Fruit fly (Drosophila melanogaster) whole organism, embryonic: Measurements from ENCODE around the gene eIF4A.
A peak's percentile ranks its signal among the peaks of the same experiment; 100 is the strongest.

ENCODE experiments used
- ATbp ChIP-seq: fragments of 200-800 bp; sonication (Bioruptor generic); optimal IDR thresholded peaks from 2 replicates; lab custom pipeline; 2017; ENCODE audit warnings: missing biosample characterization, mild to moderate bottlenecking, missing genetic modification characterization, missing genetic modification reagents
- Atf-2 ChIP-seq: fragments of 200-800 bp; sonication (Bioruptor generic); optimal IDR thresholded peaks from 2 replicates; lab custom pipeline; 2016; ENCODE audit warnings: missing biosample characterization, missing genetic modification characterization
- CG10267 ChIP-seq: fragments of 200-800 bp; sonication (Bioruptor generic); optimal IDR thresholded peaks from 2 replicates; lab custom pipeline; 2018; ENCODE audit warnings: missing biosample characterization, mild to moderate bottlenecking, missing genetic modification characterization, moderate library complexity
- CG11085 ChIP-seq: fragments of 200-800 bp; sonication (Bioruptor generic); IDR thresholded peaks from 2 replicates; pipeline ENCODE4 v1.3.6; 2022; ENCODE audit warnings: missing biosample characterization, missing genetic modification characterization
- CG14014 ChIP-seq: fragments of 200-800 bp; sonication (Bioruptor generic); IDR thresholded peaks from 2 replicates; pipeline ENCODE4 v1.3.6; 2022; ENCODE audit warnings: missing biosample characterization, missing genetic modification characterization
- CG1529 ChIP-seq: fragments of 200-800 bp; sonication (Bioruptor generic); optimal IDR thresholded peaks from 3 replicates; lab custom pipeline; 2018; ENCODE audit warnings: missing biosample characterization, missing genetic modification characterization
- CG15479 ChIP-seq: fragments of 200-800 bp; sonication (Bioruptor generic); optimal IDR thresholded peaks from 3 replicates; lab custom pipeline; 2019; ENCODE audit warnings: missing biosample characterization, mild to moderate bottlenecking, missing genetic modification characterization, moderate library complexity
- CG18011 ChIP-seq: fragments of 200-800 bp; sonication (Bioruptor generic); optimal IDR thresholded peaks from 2 replicates; lab custom pipeline; 2017; ENCODE audit warnings: missing biosample characterization, missing genetic modification characterization, mild to moderate bottlenecking, moderate library complexity, missing genotype
- CG18262 ChIP-seq: fragments of 200-800 bp; optimal IDR thresholded peaks from 3 replicates; lab custom pipeline; 2019; ENCODE audit warnings: missing biosample characterization, mild to moderate bottlenecking, missing genetic modification characterization, moderate library complexity
- CG33557 ChIP-seq: fragments of 200-800 bp; sonication (Bioruptor generic); optimal IDR thresholded peaks from 2 replicates; lab custom pipeline; 2019; ENCODE audit warnings: missing biosample characterization, mild to moderate bottlenecking, missing genetic modification characterization, moderate library complexity
- CG34376 ChIP-seq: fragments of 200-800 bp; sonication (Bioruptor generic); optimal IDR thresholded peaks from 2 replicates; lab custom pipeline; 2018; ENCODE audit warnings: missing biosample characterization, mild to moderate bottlenecking, missing genetic modification characterization
- CG3995 ChIP-seq: fragments of 200-800 bp; sonication (Bioruptor generic); optimal IDR thresholded peaks from 3 replicates; lab custom pipeline; 2016; ENCODE audit warnings: missing biosample characterization, missing genetic modification characterization
- CG4282 ChIP-seq: fragments of 200-800 bp; sonication (Bioruptor generic); optimal IDR thresholded peaks from 2 replicates; lab custom pipeline; 2016; ENCODE audit warnings: missing biosample characterization, missing genetic modification characterization
- CG6254 ChIP-seq: fragments of 200-800 bp; sonication (Bioruptor generic); optimal IDR thresholded peaks from 3 replicates; lab custom pipeline; 2017; ENCODE audit warnings: mild to moderate bottlenecking, missing biosample characterization, missing genetic modification reagents, missing genetic modification characterization
- CG8478 ChIP-seq: fragments of >200 bp; optimal IDR thresholded peaks from 2 replicates; lab custom pipeline; 2018
- Chrac-16 ChIP-seq: fragments of 200-800 bp; sonication (Bioruptor generic); optimal IDR thresholded peaks from 3 replicates; lab custom pipeline; 2016; ENCODE audit warnings: missing biosample characterization, missing genetic modification characterization
- Hey ChIP-seq: fragments of 200-800 bp; sonication (Bioruptor generic); optimal IDR thresholded peaks from 3 replicates; lab custom pipeline; 2018; ENCODE audit warnings: missing biosample characterization, mild to moderate bottlenecking, missing genetic modification characterization
- HmgD ChIP-seq: fragments of 200-800 bp; sonication (Bioruptor generic); optimal IDR thresholded peaks from 3 replicates; lab custom pipeline; 2016; ENCODE audit warnings: missing biosample characterization, missing genetic modification characterization
- Med ChIP-seq: fragments of 200-800 bp; sonication (Bioruptor generic); peaks from one replicate; lab custom pipeline; 2016; ENCODE audit warnings: missing biosample characterization, missing genetic modification characterization, mild to moderate bottlenecking, inconsistent platforms, moderate library complexity
- Pdp1 ChIP-seq, 2 experiments: fragments of 200-800 bp; sonication (Bioruptor generic); optimal IDR thresholded peaks; 3 replicates each; lab custom pipeline; 2016; ENCODE audit warnings: missing biosample characterization in 2 of 2, missing genetic modification characterization in 2 of 2, mild to moderate bottlenecking in 1 of 2, moderate library complexity in 1 of 2
- Sox102F ChIP-seq: fragments of 200-800 bp; sonication (Bioruptor generic); optimal IDR thresholded peaks from 2 replicates; lab custom pipeline; 2018; ENCODE audit warnings: missing biosample characterization, mild to moderate bottlenecking, missing genetic modification characterization, moderate library complexity
- az2 ChIP-seq: fragments of 200-800 bp; sonication (Bioruptor generic); optimal IDR thresholded peaks from 3 replicates; lab custom pipeline; 2016; ENCODE audit warnings: missing biosample characterization, missing genetic modification characterization
- cg ChIP-seq: fragments of 200-800 bp; sonication (Bioruptor generic); optimal IDR thresholded peaks from 3 replicates; lab custom pipeline; 2019; ENCODE audit warnings: missing biosample characterization, mild to moderate bottlenecking, missing genetic modification characterization, moderate library complexity
- cwo ChIP-seq: fragments of 200-800 bp; sonication (Bioruptor generic); optimal IDR thresholded peaks from 3 replicates; lab custom pipeline; 2017; ENCODE audit warnings: missing biosample characterization, missing genetic modification characterization, mild to moderate bottlenecking, moderate library complexity, missing genetic modification reagents
- exex ChIP-seq: fragments of 200-800 bp; sonication (Bioruptor generic); optimal IDR thresholded peaks from 4 replicates; lab custom pipeline; 2018; ENCODE audit warnings: missing biosample characterization, mild to moderate bottlenecking, missing genetic modification characterization, moderate library complexity
- gsb-n ChIP-seq: fragments of 200-800 bp; sonication (Bioruptor generic); optimal IDR thresholded peaks from 3 replicates; lab custom pipeline; 2018; ENCODE audit warnings: missing biosample characterization, mild to moderate bottlenecking, missing genetic modification characterization
- jing ChIP-seq: fragments of 200-800 bp; sonication (Bioruptor generic); optimal IDR thresholded peaks from 2 replicates; lab custom pipeline; 2018; ENCODE audit warnings: missing biosample characterization, mild to moderate bottlenecking, missing genetic modification characterization
- kay ChIP-seq: fragments of 200-800 bp; sonication (Bioruptor generic); optimal IDR thresholded peaks from 2 replicates; lab custom pipeline; 2016; ENCODE audit warnings: missing biosample characterization, missing genetic modification characterization
- mirr ChIP-seq: fragments of 200-800 bp; sonication (Bioruptor generic); optimal IDR thresholded peaks from 3 replicates; lab custom pipeline; 2018; ENCODE audit warnings: missing biosample characterization, mild to moderate bottlenecking, missing genetic modification characterization
- nau ChIP-seq: fragments of 200-800 bp; sonication (Bioruptor generic); optimal IDR thresholded peaks from 3 replicates; lab custom pipeline; 2017; ENCODE audit warnings: missing biosample characterization, mild to moderate bottlenecking, missing genetic modification characterization, missing genetic modification reagents
- pnt ChIP-seq: fragments of 200-800 bp; sonication (Bioruptor generic); optimal IDR thresholded peaks from 3 replicates; lab custom pipeline; 2016; ENCODE audit warnings: missing biosample characterization, missing genetic modification characterization
- pros ChIP-seq: fragments of 200-800 bp; sonication (Bioruptor generic); optimal IDR thresholded peaks from 3 replicates; lab custom pipeline; 2019; ENCODE audit warnings: missing biosample characterization, mild to moderate bottlenecking, missing genetic modification characterization, moderate library complexity
- ranshi ChIP-seq: fragments of 200-800 bp; sonication (Bioruptor generic); IDR thresholded peaks from 2 replicates; pipeline ENCODE4 v1.3.6; 2022; ENCODE audit warnings: missing biosample characterization, missing genetic modification characterization
- repo ChIP-seq: fragments of 200-800 bp; sonication (Bioruptor generic); optimal IDR thresholded peaks from 2 replicates; lab custom pipeline; 2016; ENCODE audit warnings: missing biosample characterization, missing genetic modification characterization
- rib ChIP-seq: fragments of 200-800 bp; sonication (Bioruptor generic); IDR thresholded peaks from 2 replicates; pipeline ENCODE4 v1.3.6; 2022; ENCODE audit warnings: missing biosample characterization, missing genetic modification characterization
- schlank ChIP-seq: fragments of 200-800 bp; sonication (Bioruptor generic); optimal IDR thresholded peaks from 2 replicates; lab custom pipeline; 2018; ENCODE audit warnings: missing biosample characterization, mild to moderate bottlenecking, missing genetic modification characterization
- slp2 ChIP-seq: fragments of 200-800 bp; sonication (Bioruptor generic); optimal IDR thresholded peaks from 2 replicates; lab custom pipeline; 2016; ENCODE audit warnings: missing biosample characterization, missing genetic modification characterization
- sr ChIP-seq: fragments of 200-800 bp; sonication (Bioruptor generic); IDR thresholded peaks from 3 replicates; pipeline ENCODE4 v1.3.6; 2022; ENCODE audit warnings: missing biosample characterization, missing genetic modification characterization
- stwl ChIP-seq: fragments of 200-800 bp; sonication (Bioruptor generic); optimal IDR thresholded peaks from 3 replicates; lab custom pipeline; 2018; ENCODE audit warnings: missing biosample characterization, mild to moderate bottlenecking, missing genetic modification characterization, moderate library complexity
- sug ChIP-seq: fragments of 200-800 bp; optimal IDR thresholded peaks from 2 replicates; lab custom pipeline; 2019; ENCODE audit warnings: missing biosample characterization, mild to moderate bottlenecking, missing genetic modification characterization, moderate library complexity
- tna ChIP-seq: fragments of 200-800 bp; sonication (Bioruptor generic); IDR thresholded peaks from 2 replicates; pipeline ENCODE4 v1.3.6; 2022; ENCODE audit warnings: missing biosample characterization, missing genetic modification characterization; ENCODE audit not compliant: partially characterized antibody
- twi ChIP-seq: fragments of 200-800 bp; optimal IDR thresholded peaks from 2 replicates; lab custom pipeline; 2019; ENCODE audit warnings: missing biosample characterization, mild to moderate bottlenecking, missing genetic modification characterization, moderate library complexity

The eIF4A gene

DNA sequence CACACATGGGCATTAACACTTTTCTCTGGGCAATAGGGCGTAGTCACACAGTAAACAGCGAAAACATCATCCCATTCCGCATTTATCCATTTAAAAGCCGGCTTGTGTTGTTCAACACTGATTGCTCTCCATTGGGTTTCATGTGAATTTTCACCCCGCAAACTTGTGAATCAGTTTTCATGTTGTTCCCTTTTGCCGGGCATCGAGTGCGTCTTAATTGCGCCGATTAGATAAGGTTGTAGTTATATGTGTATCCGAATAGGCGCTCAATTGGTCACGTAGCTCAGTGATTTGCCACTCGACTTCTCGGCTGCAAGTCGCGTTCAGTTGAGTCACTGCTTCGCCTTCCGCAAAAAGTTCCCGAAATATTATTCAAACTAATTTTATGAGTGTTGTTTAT, 5.4 kb downstream of the eIF4A start:
- TF ChIP-seq cwo (GFP tag; lab: Kevin White, UChicago) (no peak), gsb-n (tag; lab: Kevin White, UChicago) (peak; percentile 72), CG34376 (GFP tag; lab: Kevin White, UChicago) (peak; percentile 75), ranshi (GFP tag; lab: Robert Waterston, UW) (no peak), az2 (GFP tag; lab: Kevin White, UChicago) (no peak), CG1529 (GFP tag; lab: Kevin White, UChicago) (peak; percentile 86), Chrac-16 (GFP tag; lab: Kevin White, UChicago) (no peak), stwl (peak; percentile 30), Hey (tag; lab: Kevin White, UChicago) (peak; percentile 40), CG33557 (no peak), mirr (peak; percentile 31), sug (tag; lab: Kevin White, UChicago) (peak; percentile 27), CG10267 (tag; lab: Kevin White, UChicago) (peak; percentile 73), jing (no peak), CG15479 (GFP tag; lab: Kevin White, UChicago) (peak; percentile 4), CG14014 (no peak), tna (GFP tag; lab: Robert Waterston, UW) (no peak), repo (GFP tag; lab: Kevin White, UChicago) (no peak), pnt (GFP tag; lab: Kevin White, UChicago) (no peak), nau (GFP tag; lab: Kevin White, UChicago) (no peak), cg (GFP tag; lab: Kevin White, UChicago) (peak; percentile 21), CG8478 (lab: Kevin White, UChicago) (no peak), HmgD (GFP tag; lab: Kevin White, UChicago) (no peak), slp2 (GFP tag; lab: Kevin White, UChicago) (no peak), CG6254 (GFP tag; lab: Kevin White, UChicago) (no peak), rib (no peak), ATbp (GFP tag; lab: Kevin White, UChicago) (no peak), CG11085 (GFP tag; lab: Robert Waterston, UW) (no peak), Sox102F (GFP tag; lab: Kevin White, UChicago) (no peak), pros (peak; percentile 1), CG18011 (peak; percentile 32), twi (tag; lab: Kevin White, UChicago) (no peak), Atf-2 (GFP tag; lab: Kevin White, UChicago) (no peak), Med (GFP tag; lab: Kevin White, UChicago) (peak; percentile 51), sr (GFP tag; lab: Robert Waterston, UW) (no peak), CG4282 (GFP tag; lab: Kevin White, UChicago) (peak; percentile 15), schlank (tag; lab: Kevin White, UChicago) (no peak), kay (GFP tag; lab: Kevin White, UChicago) (peak; percentile 28), CG18262 (tag; lab: Kevin White, UChicago) (no peak), Pdp1 (GFP tag; optimal IDR thresholded peaks at IDR 0.05; lab: Kevin White, UChicago) (peak in 1 of 2 experiments; percentile 47), CG3995 (GFP tag; lab: Kevin White, UChicago) (peak; percentile 85), exex (tag; lab: Kevin White, UChicago) (peak; percentile 87)
